Worm (Caenorhabditis elegans): ENCODE results near the gene rps-5.
A peak's percentile ranks its signal among the peaks of the same experiment; 100 is the strongest.

The rps-5 gene

ce11 chrIV:11094974-11095373, 15.9 kb downstream of the rps-5 start, which contains the start of gene M7.8:
M7.8 (minus strand) TSS chrIV:11095085.
- peak in 1 of 2 experiments; percentile 24 for TF ChIP-seq lsy-2 (tag; optimal IDR thresholded peaks at IDR 0.05)
- peak; percentile 42 for TF ChIP-seq aha-1 (tag)
- TF ChIP-seq F44E2.7 (GFP tag; IDR thresholded peaks at IDR 0.05) = no peak
- TF ChIP-seq nhr-111 (GFP tag; optimal IDR thresholded peaks at IDR 0.05) = no peak
- TF ChIP-seq spr-3 (GFP tag; optimal IDR thresholded peaks at IDR 0.05) = no peak
- TF ChIP-seq jun-1 (tag; optimal IDR thresholded peaks at IDR 0.05) = no peak
- TF ChIP-seq nhr-11 (tag; optimal IDR thresholded peaks at IDR 0.05) = no peak
- TF ChIP-seq unc-62 (GFP tag; optimal IDR thresholded peaks at IDR 0.05 in 1 of 2) = peak in 1 of 2 experiments; percentile 93
- TF ChIP-seq unc-62 (tag; optimal IDR thresholded peaks at IDR 0.05) = no peak
- no peak for TF ChIP-seq nhr-102 (tag; optimal IDR thresholded peaks at IDR 0.05)
- TF ChIP-seq madf-5 (GFP tag; IDR thresholded peaks at IDR 0.05) = no peak
- peak; percentile 86 for TF ChIP-seq fkh-10 (GFP tag; optimal IDR thresholded peaks at IDR 0.05)
- no peak for TF ChIP-seq zag-1 (tag; optimal IDR thresholded peaks at IDR 0.05)
- no peak for TF ChIP-seq gei-8 (GFP tag; optimal IDR thresholded peaks at IDR 0.05)

ce11 chrIV:11094052-11094451, 16.8 kb downstream of the rps-5 start:
- TF ChIP-seq ceh-44 (GFP tag; IDR thresholded peaks at IDR 0.05) (no peak), Y48G9A.11 (GFP tag; IDR thresholded peaks at IDR 0.05) (no peak), aha-1 (tag) (peak; percentile 93), lin-1 (GFP tag; IDR thresholded peaks at IDR 0.05) (no peak)

- TF ChIP-seq daf-8 (GFP tag; IDR thresholded peaks at IDR 0.05) (no peak), unc-62 (GFP tag; optimal IDR thresholded peaks at IDR 0.05 in 1 of 2) (peak in 1 of 2 experiments; percentile 98), unc-62 (tag; optimal IDR thresholded peaks at IDR 0.05) (no peak), T20F7.1 (GFP tag; optimal IDR thresholded peaks at IDR 0.05) (no peak), ceh-20 (GFP tag; IDR thresholded peaks at IDR 0.05) (peak; percentile 78; the same call in 1 of the 2 replicates), madf-5 (GFP tag; IDR thresholded peaks at IDR 0.05) (no peak), dve-1 (tag; optimal IDR thresholded peaks at IDR 0.05; ENCODE audit: insufficient read depth) (peak; percentile 44), cey-2 (tag; optimal IDR thresholded peaks at IDR 0.05; ENCODE audit: borderline replicate concordance, insufficient read depth) (peak; percentile 42), lin-13 (GFP tag; optimal IDR thresholded peaks at IDR 0.05) (no peak), zip-11 (GFP tag; IDR thresholded peaks at IDR 0.05) (no peak), mdl-1 (tag; optimal IDR thresholded peaks at IDR 0.05) (peak in 1 of 2 experiments; percentile 53), aha-1 (tag) (peak; percentile 65), nhr-28 (tag; optimal IDR thresholded peaks at IDR 0.05) (peak; percentile 62), nhr-111 (GFP tag; optimal IDR thresholded peaks at IDR 0.05) (no peak), nhr-76 (tag; optimal IDR thresholded peaks at IDR 0.05) (no peak), mxl-3 (GFP tag; optimal IDR thresholded peaks at IDR 0.05) (peak; percentile 27), hlh-11 (tag; optimal IDR thresholded peaks at IDR 0.05) (peak; percentile 55), tra-1 (GFP tag; IDR thresholded peaks at IDR 0.05) (0 out of 2 replicates have a peak, but pooled peaks have one; percentile 38), ZK337.2 (GFP tag; IDR thresholded peaks at IDR 0.05) (no peak), nhr-25 (tag; optimal IDR thresholded peaks at IDR 0.05; ENCODE audit: borderline replicate concordance, insufficient read depth) (peak; percentile 10), nhr-77 (tag; optimal IDR thresholded peaks at IDR 0.05) (peak; percentile 23), unc-39 (tag; optimal IDR thresholded peaks at IDR 0.05) (no peak), hlh-30 (tag; optimal IDR thresholded peaks at IDR 0.05; ENCODE audit: insufficient read depth) (peak; percentile 43), lsy-2 (tag; optimal IDR thresholded peaks at IDR 0.05) (peak in 1 of 2 experiments; percentile 41)
Measured at ce11 chrIV:11092502-11093080, 18.3 kb downstream of the rps-5 start, which contains the start of gene bcc-1. bcc-1 (minus strand) TSS chrIV:11092552.

ce11 chrIV:11089527-11089926, 21.3 kb downstream of the rps-5 start, which contains the start of gene M7.7:
M7.7 (plus strand) TSS chrIV:11089827.
- TF ChIP-seq daf-16 (GFP tag; optimal IDR thresholded peaks at IDR 0.05) (no peak), daf-16 (tag; optimal IDR thresholded peaks at IDR 0.05) (no peak), tra-1 (GFP tag; IDR thresholded peaks at IDR 0.05) (no peak), hmg-1.1 (GFP tag; IDR thresholded peaks at IDR 0.05) (no peak), nhr-102 (tag; optimal IDR thresholded peaks at IDR 0.05) (no peak), ztf-11 (tag; optimal IDR thresholded peaks at IDR 0.05) (no peak), zfp-2 (tag; optimal IDR thresholded peaks at IDR 0.05) (no peak), php-3 (GFP tag; IDR thresholded peaks at IDR 0.05) (no peak), ceh-62 (tag; optimal IDR thresholded peaks at IDR 0.05) (no peak), lin-15B (tag; optimal IDR thresholded peaks at IDR 0.05) (no peak), lin-38 (GFP tag; IDR thresholded peaks at IDR 0.05) (no peak), lin-29 (GFP tag; IDR thresholded peaks at IDR 0.05) (no peak), lin-39 (tag; optimal IDR thresholded peaks at IDR 0.05) (no peak), hif-1 (tag; optimal IDR thresholded peaks at IDR 0.05) (no peak)

All from whole organism, L4 larva.